Fruit fly (Drosophila melanogaster): ENCODE results near the gene CG7691.

DNA sequence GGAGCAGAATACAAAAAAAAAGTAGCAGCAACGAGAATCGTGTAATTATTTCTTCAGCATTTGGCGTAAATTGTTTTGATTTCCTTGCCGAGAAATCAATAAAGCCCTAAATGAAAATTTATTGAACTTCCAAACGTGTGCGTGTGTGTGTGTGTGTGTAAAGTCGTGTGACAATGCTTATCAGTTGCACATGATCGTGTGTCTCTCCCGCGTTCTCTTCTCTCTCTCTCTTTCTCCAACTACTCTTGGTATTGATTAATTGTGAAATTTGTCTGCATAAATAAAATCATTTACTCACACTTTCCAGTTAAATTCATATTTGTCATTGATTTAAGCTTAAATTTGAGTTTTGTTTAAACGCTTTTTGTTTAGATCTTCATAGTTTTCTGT, 24.9 kb downstream of the CG7691 start:
- no peak for TF ChIP-seq CG16813 (GFP tag; IDR thresholded peaks at IDR 0.05; ENCODE audit: partially characterized antibody)
- no peak for TF ChIP-seq CG4424 (GFP tag; optimal IDR thresholded peaks at IDR 0.05)
- TF ChIP-seq ro (GFP tag; IDR thresholded peaks at IDR 0.05), result no peak
- TF ChIP-seq CG17385 (GFP tag; optimal IDR thresholded peaks at IDR 0.05), result no peak
- no peak for TF ChIP-seq Ets97D (GFP tag; optimal IDR thresholded peaks at IDR 0.05)
- no peak for TF ChIP-seq lilli (GFP tag; optimal IDR thresholded peaks at IDR 0.05)
- TF ChIP-seq CG5953 (GFP tag; IDR thresholded peaks at IDR 0.05), result no peak
- no peak for TF ChIP-seq Usf (GFP tag; optimal IDR thresholded peaks at IDR 0.05)

Data from whole organism, embryonic.